Worm (Caenorhabditis elegans): ENCODE data around the gene nhl-2.

nhl-2 gene

ce11 chrIII:4890997-4891396, 7.9 kb downstream of the nhl-2 start, which contains the start of gene F26F4.5:
F26F4.5 (minus strand) TSS chrIII:4891252.
- no peak for TF ChIP-seq W03F9.2 (tag; optimal IDR thresholded peaks at IDR 0.05)
- TF ChIP-seq dao-5 (tag; optimal IDR thresholded peaks at IDR 0.05), result no peak
- no peak for TF ChIP-seq him-1 (tag; optimal IDR thresholded peaks at IDR 0.05)

DNA sequence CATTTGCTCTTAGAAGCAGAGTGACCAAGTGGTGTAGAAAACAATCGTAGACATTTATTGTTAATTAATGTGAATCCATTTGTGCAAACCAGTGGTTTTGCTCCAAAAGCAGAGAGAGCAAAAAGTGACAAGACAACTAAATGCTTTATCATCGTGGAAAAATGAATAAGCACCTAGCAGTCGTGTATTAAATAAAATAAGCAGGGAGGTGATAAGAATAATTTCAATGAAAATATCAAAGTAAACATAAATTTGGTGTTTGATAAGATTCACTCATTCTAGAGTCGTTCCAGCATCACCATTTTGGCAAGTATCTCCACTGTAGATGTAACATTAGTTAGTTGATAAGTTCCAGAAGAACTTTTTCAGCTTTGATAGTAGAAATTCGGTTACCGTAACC, 11.6 kb downstream of the nhl-2 start, which contains the start of gene clec-6:
Gene clec-6 (minus strand): TSS at position 154 of the 400 bp plus-strand sequence.
- no peak for TF ChIP-seq W03F9.2 (tag; optimal IDR thresholded peaks at IDR 0.05)
- TF ChIP-seq dao-5 (tag; optimal IDR thresholded peaks at IDR 0.05), result no peak
- no peak for TF ChIP-seq him-1 (tag; optimal IDR thresholded peaks at IDR 0.05)

DNA sequence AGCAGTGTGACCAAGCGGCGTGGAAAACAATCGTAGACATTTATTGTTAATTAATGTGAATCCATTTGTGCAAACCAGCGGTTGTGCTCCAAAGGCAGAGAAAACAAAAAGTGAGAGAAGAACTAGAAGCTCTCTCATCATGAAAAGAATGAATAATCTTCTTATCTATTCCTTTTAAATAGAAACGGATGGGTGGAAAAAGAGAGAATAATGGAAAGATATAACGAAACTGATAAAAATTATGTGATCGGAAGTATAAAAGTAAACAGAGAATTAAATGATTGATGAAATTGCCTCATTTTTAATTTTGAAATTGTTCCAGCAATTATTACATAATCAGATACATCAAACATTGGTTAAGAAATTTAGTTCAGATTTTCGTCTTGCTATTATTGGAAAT, 15.5 kb downstream of the nhl-2 start, which contains the start of gene clec-5:
Gene clec-5 (minus strand): TSS at position 178 of the 400 bp plus-strand sequence.
- TF ChIP-seq dao-5 (tag; optimal IDR thresholded peaks at IDR 0.05), result no peak
- no peak for TF ChIP-seq him-1 (tag; optimal IDR thresholded peaks at IDR 0.05)
- TF ChIP-seq W03F9.2 (tag; optimal IDR thresholded peaks at IDR 0.05), result no peak

DNA sequence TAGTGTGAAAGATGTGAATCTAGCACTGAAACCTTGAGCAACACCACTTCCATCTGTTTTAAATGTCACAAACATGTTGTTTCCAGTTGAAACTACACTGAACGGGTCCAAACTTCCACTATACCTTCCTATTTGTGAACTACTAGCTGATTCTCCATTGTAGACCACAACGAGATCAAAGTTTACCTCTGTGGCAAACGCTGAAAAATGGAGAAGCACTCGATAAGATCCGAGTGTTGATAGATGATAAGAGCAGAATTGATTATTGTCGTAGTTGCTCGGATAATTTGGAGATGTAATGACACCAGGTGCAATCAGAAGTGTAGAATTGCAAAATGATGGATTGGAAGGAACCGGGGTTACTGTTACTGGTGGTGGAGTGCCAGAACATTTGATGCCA, 16.9 kb downstream of the nhl-2 start:
- TF ChIP-seq dao-5 (tag; optimal IDR thresholded peaks at IDR 0.05), result no peak
- no peak for TF ChIP-seq W03F9.2 (tag; optimal IDR thresholded peaks at IDR 0.05)
- no peak for TF ChIP-seq him-1 (tag; optimal IDR thresholded peaks at IDR 0.05)

DNA sequence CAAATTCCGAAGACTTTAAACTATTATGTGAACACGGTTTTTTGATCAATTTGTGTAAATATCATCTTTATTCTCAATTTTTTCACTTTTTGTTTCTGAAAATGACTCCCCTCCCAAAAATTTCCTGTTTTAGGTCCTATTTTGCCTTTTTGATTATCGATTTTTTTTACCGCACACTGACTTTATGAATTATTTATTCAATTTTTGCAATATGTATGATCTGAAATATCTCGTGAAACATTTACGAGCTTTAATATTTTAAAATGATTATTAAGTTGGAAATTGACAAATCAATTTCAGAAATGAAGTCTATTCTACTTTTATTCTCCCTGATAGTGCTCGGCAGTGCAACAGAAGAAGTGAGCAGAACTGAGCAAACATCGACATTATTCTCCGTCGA, 19.4 kb downstream of the nhl-2 start, which contains the start of gene C35D10.1:
Gene C35D10.1 (plus strand): TSS at position 301 of the 400 bp plus-strand sequence.
- TF ChIP-seq him-1 (tag; optimal IDR thresholded peaks at IDR 0.05) (no peak), W03F9.2 (tag; optimal IDR thresholded peaks at IDR 0.05) (no peak), dao-5 (tag; optimal IDR thresholded peaks at IDR 0.05) (no peak)

ce11 chrIII:4878281-4878680, 20.6 kb downstream of the nhl-2 start, which contains the start of the genes tost-1 and arx-6:
tost-1 (minus strand) TSS chrIII:4878311.
arx-6 (plus strand) TSS chrIII:4878658.
- TF ChIP-seq him-1 (tag; optimal IDR thresholded peaks at IDR 0.05), result no peak
- TF ChIP-seq W03F9.2 (tag; optimal IDR thresholded peaks at IDR 0.05), result no peak
- TF ChIP-seq dao-5 (tag; optimal IDR thresholded peaks at IDR 0.05), result no peak

- TF ChIP-seq dao-5 (tag; optimal IDR thresholded peaks at IDR 0.05), result no peak
- TF ChIP-seq him-1 (tag; optimal IDR thresholded peaks at IDR 0.05), result no peak
- no peak for TF ChIP-seq W03F9.2 (tag; optimal IDR thresholded peaks at IDR 0.05)
Measured at ce11 chrIII:4875663-4876062, 23.2 kb downstream of the nhl-2 start.

DNA sequence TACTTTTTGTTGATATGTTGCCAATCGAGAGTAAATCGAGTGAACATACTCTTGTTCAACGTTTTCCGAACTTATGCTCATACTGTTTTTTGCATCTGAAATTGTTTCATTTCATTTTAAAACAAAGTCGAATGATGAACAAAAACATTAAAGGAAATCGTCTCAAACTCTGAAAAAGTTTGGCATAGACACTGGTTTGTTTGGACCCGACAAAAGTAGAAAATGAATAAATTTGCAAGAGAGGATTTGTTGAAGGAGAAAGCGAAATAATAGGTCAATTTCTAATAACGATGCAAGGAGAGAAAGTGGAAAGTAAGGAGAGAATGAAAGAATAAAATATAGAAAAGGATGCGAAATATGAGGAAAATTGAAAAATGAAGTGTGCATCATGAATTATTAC, 24.2 kb downstream of the nhl-2 start, which contains the start of gene C35D10.12:
Gene C35D10.12 (minus strand): TSS at position 101 of the 400 bp plus-strand sequence.
- TF ChIP-seq W03F9.2 (tag; optimal IDR thresholded peaks at IDR 0.05) (no peak), dao-5 (tag; optimal IDR thresholded peaks at IDR 0.05) (no peak)

DNA sequence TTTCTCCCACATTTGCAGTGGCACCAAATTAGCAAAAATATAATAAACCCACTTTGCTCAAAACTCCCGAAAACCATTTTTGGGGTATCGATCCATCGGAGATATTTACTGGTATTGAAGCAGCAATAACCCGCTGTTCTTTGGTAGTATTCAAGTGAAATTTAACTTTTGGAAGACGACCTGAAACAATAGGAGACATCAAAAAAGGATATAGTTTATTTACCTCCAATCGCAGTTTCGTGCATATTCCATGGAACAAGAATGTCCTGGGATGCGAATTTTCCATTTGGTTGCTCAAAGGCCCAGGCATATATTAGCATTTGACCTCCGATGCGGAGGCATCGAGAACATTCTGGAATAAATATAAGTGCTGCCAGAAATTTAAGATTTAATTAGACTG, 25.5 kb downstream of the nhl-2 start:
- TF ChIP-seq him-1 (tag; optimal IDR thresholded peaks at IDR 0.05) (no peak), W03F9.2 (tag; optimal IDR thresholded peaks at IDR 0.05) (no peak), dao-5 (tag; optimal IDR thresholded peaks at IDR 0.05) (no peak)

DNA sequence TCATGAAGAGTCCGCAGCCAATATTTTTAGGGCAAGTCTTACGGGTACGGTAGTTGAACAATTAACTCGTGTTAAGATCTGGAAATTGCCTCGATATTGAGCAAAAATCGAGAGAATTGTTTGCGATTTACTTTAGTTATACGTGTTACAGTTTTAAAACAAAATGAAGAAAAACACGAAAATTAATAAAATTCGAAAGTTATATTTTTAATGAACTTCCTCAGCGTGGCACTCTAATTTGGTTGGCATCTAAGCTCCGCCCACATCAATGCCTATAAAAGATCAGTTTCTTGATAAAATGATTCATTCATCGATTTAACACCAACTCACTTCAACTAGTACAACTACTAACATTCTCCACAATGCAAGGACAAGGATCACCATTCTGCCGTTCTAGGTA, 28.4 kb downstream of the nhl-2 start, which contains the start of gene gipc-1:
Gene gipc-1 (plus strand): TSS at position 301 of the 400 bp plus-strand sequence.
- no peak for TF ChIP-seq W03F9.2 (tag; optimal IDR thresholded peaks at IDR 0.05)
- no peak for TF ChIP-seq dao-5 (tag; optimal IDR thresholded peaks at IDR 0.05)
- TF ChIP-seq him-1 (tag; optimal IDR thresholded peaks at IDR 0.05), result no peak

- TF ChIP-seq him-1 (tag; optimal IDR thresholded peaks at IDR 0.05) (no peak), dao-5 (tag; optimal IDR thresholded peaks at IDR 0.05) (no peak), W03F9.2 (tag; optimal IDR thresholded peaks at IDR 0.05) (no peak)
Measured at ce11 chrIII:4868643-4869042, 30.2 kb downstream of the nhl-2 start, which contains the start of the genes msd-4 and C35D10.3. msd-4 (minus strand) TSS chrIII:4868743. C35D10.3 (plus strand) TSS chrIII:4868921.

DNA sequence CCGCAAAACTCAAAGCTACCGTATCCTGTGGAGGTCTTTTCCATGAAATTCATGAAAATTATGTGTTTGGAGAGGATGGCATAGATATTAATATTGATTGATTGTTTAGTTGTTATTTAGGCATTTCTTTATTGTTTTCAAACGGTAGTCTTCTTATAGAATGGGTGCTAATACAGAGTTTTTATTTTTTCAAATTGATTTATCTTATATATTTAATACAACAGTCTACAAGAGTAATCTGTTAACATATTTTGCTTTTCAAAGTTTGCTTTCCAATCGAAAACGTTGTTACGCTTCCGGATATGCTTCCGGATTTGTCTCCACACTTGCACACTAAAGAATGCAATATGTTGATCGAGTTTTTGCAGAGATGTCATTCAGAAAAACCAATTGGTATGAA, 32.1 kb downstream of the nhl-2 start, which contains the start of gene C35D10.17:
Gene C35D10.17 (plus strand): TSS at position 301 of the 400 bp plus-strand sequence.
- no peak for TF ChIP-seq dao-5 (tag; optimal IDR thresholded peaks at IDR 0.05)
- TF ChIP-seq him-1 (tag; optimal IDR thresholded peaks at IDR 0.05), result no peak
- no peak for TF ChIP-seq W03F9.2 (tag; optimal IDR thresholded peaks at IDR 0.05)

ce11 chrIII:4863127-4863526, 35.8 kb downstream of the nhl-2 start, which contains the start of gene coq-8:
coq-8 (plus strand) TSS chrIII:4863427.
- no peak for TF ChIP-seq him-1 (tag; optimal IDR thresholded peaks at IDR 0.05)
- TF ChIP-seq W03F9.2 (tag; optimal IDR thresholded peaks at IDR 0.05), result no peak
- no peak for TF ChIP-seq dao-5 (tag; optimal IDR thresholded peaks at IDR 0.05)

- TF ChIP-seq W03F9.2 (tag; optimal IDR thresholded peaks at IDR 0.05) (no peak), him-1 (tag; optimal IDR thresholded peaks at IDR 0.05) (no peak), dao-5 (tag; optimal IDR thresholded peaks at IDR 0.05) (no peak)
Measured at ce11 chrIII:4861744-4862401, 37.0 kb downstream of the nhl-2 start, which contains the start of the genes C35D10.10 and C35D10.5. C35D10.10 (minus strand) TSS chrIII:4861794. C35D10.5 (plus strand) TSS chrIII:4862351.

Data from whole organism, L4/young adult.